Worm (Caenorhabditis elegans) whole organism, young adult: ENCODE results near the gene gtap-1.
A peak's percentile ranks its signal among the peaks of the same experiment; 100 is the strongest.

Experiments used
- B0019.2 ChIP-seq: fragments of 200-800 bp; sonication (Bioruptor generic); conservative IDR thresholded peaks from 2 replicates; pipeline ENCODE4 v1.3.6; 2022; ENCODE audit warnings: missing genetic modification reagents, missing genetic modification characterization, missing compliant biosample characterization
- B0035.1 ChIP-seq: sonication (generic microtip); optimal IDR thresholded peaks from 2 replicates; lab custom pipeline; 2016; ENCODE audit warnings: missing genetic modification characterization, mild to moderate bottlenecking, missing compliant biosample characterization, missing genotype, missing genetic modification reagents
- F10E7.11 ChIP-seq: sonication (generic microtip); optimal IDR thresholded peaks from 2 replicates; lab custom pipeline; 2017; ENCODE audit warnings: mild to moderate bottlenecking, missing genetic modification characterization, moderate library complexity, missing compliant biosample characterization
- F22D6.2 ChIP-seq: sonication (generic microtip); optimal IDR thresholded peaks from 2 replicates; lab custom pipeline; 2016; ENCODE audit warnings: mild to moderate bottlenecking, missing genetic modification characterization, missing compliant biosample characterization
- F52B5.7 ChIP-seq: sonication (generic microtip); optimal IDR thresholded peaks from 2 replicates; lab custom pipeline; 2016; ENCODE audit warnings: mild to moderate bottlenecking, missing genetic modification characterization, missing compliant biosample characterization
- F57A8.1 ChIP-seq: fragments of 200-800 bp; sonication (Bioruptor generic); optimal IDR thresholded peaks from 2 replicates; lab custom pipeline; 2018; ENCODE audit warnings: mild to moderate bottlenecking, missing genetic modification characterization, moderate library complexity, missing compliant biosample characterization
- T07F8.4 ChIP-seq: sonication (generic microtip); optimal IDR thresholded peaks from 2 replicates; lab custom pipeline; 2016; ENCODE audit warnings: mild to moderate bottlenecking, missing genetic modification characterization, moderate library complexity, missing compliant biosample characterization
- Y53F4B.3 ChIP-seq: fragments of 200-800 bp; sonication (Bioruptor generic); IDR thresholded peaks from 2 replicates; pipeline ENCODE4 v1.3.6; 2022; ENCODE audit warnings: missing genetic modification reagents, missing genetic modification characterization, missing compliant biosample characterization
- Y56A3A.18 ChIP-seq: fragments of 200-800 bp; sonication (Bioruptor generic); IDR thresholded peaks from 2 replicates; pipeline ENCODE4 v1.3.6; 2022; ENCODE audit warnings: missing genetic modification reagents, missing genetic modification characterization, missing compliant biosample characterization
- Y67H2A.10 ChIP-seq: fragments of 200-800 bp; sonication (Bioruptor generic); conservative IDR thresholded peaks from 2 replicates; pipeline ENCODE4 v1.3.6; 2022; ENCODE audit warnings: missing genetic modification reagents, missing genetic modification characterization, missing compliant biosample characterization
- Y79H2A.3 ChIP-seq: fragments of 200-800 bp; sonication (Bioruptor generic); conservative IDR thresholded peaks from 2 replicates; pipeline ENCODE4 v1.3.6; 2022; ENCODE audit warnings: missing genetic modification reagents, missing genetic modification characterization, missing compliant biosample characterization
- ZK185.1 ChIP-seq: sonication (generic microtip); optimal IDR thresholded peaks from 2 replicates; lab custom pipeline; 2016; ENCODE audit warnings: mild to moderate bottlenecking, missing genetic modification characterization, missing compliant biosample characterization; ENCODE audit not compliant: poor library complexity, severe bottlenecking
- aptf-2 ChIP-seq: fragments of 200-800 bp; sonication (Bioruptor generic); conservative IDR thresholded peaks from 2 replicates; pipeline ENCODE4 v1.3.6; 2022; ENCODE audit warnings: missing genetic modification reagents, missing genetic modification characterization, missing compliant biosample characterization
- aptf-3 ChIP-seq: fragments of 200-800 bp; sonication (Bioruptor generic); IDR thresholded peaks from 2 replicates; pipeline ENCODE4 v1.3.6; 2022; ENCODE audit warnings: missing genetic modification characterization, missing compliant biosample characterization
- attf-5 ChIP-seq: fragments of 200-800 bp; sonication (Bioruptor generic); optimal IDR thresholded peaks from 2 replicates; lab custom pipeline; 2018; ENCODE audit warnings: mild to moderate bottlenecking, missing genetic modification characterization, missing compliant biosample characterization
- cebp-1 ChIP-seq, 2 experiments: fragments of 200-800 bp in 1 of 2; sonication (Bioruptor generic) in 1 of 2; sonication (generic microtip) in 1 of 2; IDR thresholded peaks in 1 of 2; optimal IDR thresholded peaks in 1 of 2; 2 replicates each; pipeline versions ENCODE4 v1.3.6 to Lab custom; 2017 to 2022; ENCODE audit warnings: missing compliant biosample characterization in 2 of 2, missing genetic modification characterization in 2 of 2, mild to moderate bottlenecking in 1 of 2, missing genetic modification reagents in 1 of 2, moderate library complexity in 1 of 2
- cebp-2 ChIP-seq: fragments of 200-800 bp; sonication (Bioruptor generic); IDR thresholded peaks from 2 replicates; pipeline ENCODE4 v1.3.6; 2022; ENCODE audit warnings: missing genetic modification characterization, missing compliant biosample characterization
- ceh-79 ChIP-seq: sonication (generic microtip); optimal IDR thresholded peaks from 2 replicates; lab custom pipeline; 2017; ENCODE audit warnings: mild to moderate bottlenecking, missing genetic modification characterization, missing compliant biosample characterization
- dpff-1 ChIP-seq: sonication (generic microtip); optimal IDR thresholded peaks from 2 replicates; lab custom pipeline; 2017; ENCODE audit warnings: mild to moderate bottlenecking, missing genetic modification characterization, missing compliant biosample characterization
- egl-44 ChIP-seq: fragments of 200-800 bp; sonication (Bioruptor generic); IDR thresholded peaks from 2 replicates; pipeline ENCODE4 v1.3.6; 2022; ENCODE audit warnings: missing genetic modification reagents, missing genetic modification characterization, missing compliant biosample characterization
- egrh-3 ChIP-seq: fragments of 200-800 bp; sonication (Bioruptor generic); IDR thresholded peaks from 2 replicates; pipeline ENCODE4 v1.3.6; 2022; ENCODE audit warnings: missing genetic modification reagents, missing genetic modification characterization, missing compliant biosample characterization
- ekl-4 ChIP-seq: fragments of 200-800 bp; sonication (Bioruptor generic); IDR thresholded peaks from 2 replicates; pipeline ENCODE4 v1.3.6; 2022; ENCODE audit warnings: missing genetic modification reagents, missing genetic modification characterization, missing compliant biosample characterization
- ets-4 ChIP-seq: fragments of 200-800 bp; sonication (Bioruptor generic); optimal IDR thresholded peaks from 2 replicates; lab custom pipeline; 2018; ENCODE audit warnings: mild to moderate bottlenecking, missing genetic modification characterization, missing compliant biosample characterization
- fkh-3 ChIP-seq: sonication (generic microtip); optimal IDR thresholded peaks from 2 replicates; lab custom pipeline; 2016; ENCODE audit warnings: mild to moderate bottlenecking, missing genetic modification characterization, missing compliant biosample characterization
- gei-17 ChIP-seq: fragments of 200-800 bp; sonication (Bioruptor generic); optimal IDR thresholded peaks from 2 replicates; lab custom pipeline; 2018; ENCODE audit warnings: mild to moderate bottlenecking, missing genetic modification characterization, missing compliant biosample characterization
- hlh-12 ChIP-seq: sonication (generic microtip); optimal IDR thresholded peaks from 2 replicates; lab custom pipeline; 2016; ENCODE audit warnings: missing genetic modification characterization, missing compliant biosample characterization
- hlh-26 ChIP-seq: fragments of 200-800 bp; sonication (Bioruptor generic); conservative IDR thresholded peaks from 2 replicates; pipeline ENCODE4 v1.3.6; 2022; ENCODE audit warnings: missing genetic modification reagents, missing genetic modification characterization, missing compliant biosample characterization
- hmg-20 ChIP-seq: fragments of 200-800 bp; sonication (Bioruptor generic); IDR thresholded peaks from 2 replicates; pipeline ENCODE4 v1.3.6; 2022; ENCODE audit warnings: missing genetic modification reagents, missing genetic modification characterization, missing compliant biosample characterization
- let-526 ChIP-seq: fragments of 200-800 bp; sonication (Bioruptor generic); IDR thresholded peaks from 2 replicates; pipeline ENCODE4 v1.3.6; 2022; ENCODE audit warnings: missing genetic modification reagents, missing genetic modification characterization, missing compliant biosample characterization
- lir-1 ChIP-seq: fragments of 200-800 bp; sonication (Bioruptor generic); conservative IDR thresholded peaks from 2 replicates; pipeline ENCODE4 v1.3.6; 2022; ENCODE audit warnings: missing genetic modification reagents, missing genetic modification characterization, missing compliant biosample characterization
- lsl-1 ChIP-seq: fragments of 200-800 bp; sonication (Bioruptor generic); optimal IDR thresholded peaks from 2 replicates; lab custom pipeline; 2018; ENCODE audit warnings: mild to moderate bottlenecking, missing genetic modification characterization, moderate library complexity, missing compliant biosample characterization
- mcd-1 ChIP-seq: fragments of 200-800 bp; sonication (Bioruptor generic); IDR thresholded peaks from 2 replicates; pipeline ENCODE4 v1.3.6; 2022; ENCODE audit warnings: missing genetic modification reagents, missing genetic modification characterization, missing compliant biosample characterization
- mel-28 ChIP-seq: sonication (generic microtip); optimal IDR thresholded peaks from 2 replicates; lab custom pipeline; 2016; ENCODE audit warnings: borderline replicate concordance, mild to moderate bottlenecking, missing genetic modification characterization, missing compliant biosample characterization
- mxl-1 ChIP-seq: sonication (generic microtip); optimal IDR thresholded peaks from 2 replicates; lab custom pipeline; 2016; ENCODE audit warnings: missing genetic modification characterization, missing compliant biosample characterization
- nfya-2 ChIP-seq: fragments of 200-800 bp; sonication (Bioruptor generic); IDR thresholded peaks from 2 replicates; pipeline ENCODE4 v1.3.6; 2022; ENCODE audit warnings: missing genetic modification reagents, missing genetic modification characterization, missing compliant biosample characterization
- nhr-179 ChIP-seq: sonication (generic microtip); optimal IDR thresholded peaks from 2 replicates; lab custom pipeline; 2016; ENCODE audit warnings: mild to moderate bottlenecking, missing genetic modification characterization, missing compliant biosample characterization
- pbrm-1 ChIP-seq: fragments of 200-800 bp; sonication (Bioruptor generic); IDR thresholded peaks from 2 replicates; pipeline ENCODE4 v1.3.6; 2022; ENCODE audit warnings: missing genetic modification reagents, missing genetic modification characterization, missing compliant biosample characterization
- sdz-38 ChIP-seq: sonication (generic microtip); optimal IDR thresholded peaks from 2 replicates; lab custom pipeline; 2016; ENCODE audit warnings: missing genotype, missing genetic modification characterization, missing compliant biosample characterization
- sea-2 ChIP-seq: fragments of 200-800 bp; sonication (Bioruptor generic); IDR thresholded peaks from 2 replicates; pipeline ENCODE4 v1.3.6; 2022; ENCODE audit warnings: missing genetic modification characterization, missing compliant biosample characterization
- snpc-3.4 ChIP-seq: sonication (generic microtip); optimal IDR thresholded peaks from 2 replicates; lab custom pipeline; 2017; ENCODE audit warnings: missing genetic modification characterization, mild to moderate bottlenecking, missing compliant biosample characterization, antibody characterized with exemption, moderate library complexity, missing genotype, missing genetic modification reagents
- snpc-4 ChIP-seq, 5 experiments: fragments of 150-350 bp in 1 of 5; sonication (generic microtip) in 4 of 5; optimal IDR thresholded peaks; 2 replicates each; lab custom pipeline; 2014 to 2018; ENCODE audit warnings: missing genetic modification characterization in 5 of 5, missing biosample characterization in 3 of 5, antibody characterized with exemption in 2 of 5, mild to moderate bottlenecking in 2 of 5, missing compliant biosample characterization in 2 of 5, missing genotype in 2 of 5, moderate library complexity in 2 of 5, missing genetic modification reagents in 1 of 5
- somi-1 ChIP-seq: fragments of 200-800 bp; sonication (Bioruptor generic); optimal IDR thresholded peaks from 2 replicates; lab custom pipeline; 2018; ENCODE audit warnings: mild to moderate bottlenecking, missing genetic modification characterization, missing compliant biosample characterization
- tbp1 ChIP-seq: fragments of 200-800 bp; sonication (Bioruptor generic); optimal IDR thresholded peaks from 2 replicates; lab custom pipeline; 2018; ENCODE audit warnings: mild to moderate bottlenecking, missing genetic modification characterization, missing compliant biosample characterization
- tlf-1 ChIP-seq: fragments of 200-800 bp; sonication (Bioruptor generic); optimal IDR thresholded peaks from 2 replicates; lab custom pipeline; 2018; ENCODE audit warnings: mild to moderate bottlenecking, missing genetic modification characterization, missing compliant biosample characterization
- unc-130 ChIP-seq: sonication (generic microtip); optimal IDR thresholded peaks from 2 replicates; lab custom pipeline; 2016; ENCODE audit warnings: missing genetic modification reagents, missing genetic modification characterization, missing compliant biosample characterization
- ztf-26 ChIP-seq: sonication (generic microtip); optimal IDR thresholded peaks from 2 replicates; lab custom pipeline; 2017; ENCODE audit warnings: missing genetic modification characterization, missing compliant biosample characterization
- ztf-6 ChIP-seq: fragments of 200-800 bp; sonication (Bioruptor generic); IDR thresholded peaks from 2 replicates; pipeline ENCODE4 v1.3.6; 2022; ENCODE audit warnings: missing genetic modification reagents, missing genetic modification characterization, missing compliant biosample characterization

gtap-1 gene

ce11 chrII:5844694-5845129 is 11.7 kb upstream of the gtap-1 start:
- peak; percentile 94 for TF ChIP-seq cebp-2 (GFP tag; lab: Robert Waterston, UW)
- TF ChIP-seq Y56A3A.18 (GFP tag; lab: Robert Waterston, UW) = peak; percentile 98
- peak; percentile 99 for TF ChIP-seq snpc-3.4 (tag; lab: Kevin White, UChicago)
- peak; percentile 97 for TF ChIP-seq let-526
- TF ChIP-seq ztf-26 (tag; lab: Kevin White, UChicago) = peak; percentile 98
- peak; percentile 95 for TF ChIP-seq ztf-6 (GFP tag; lab: Robert Waterston, UW)
- peak; percentile 95 for TF ChIP-seq gei-17 (GFP tag; lab: Kevin White, UChicago)
- TF ChIP-seq somi-1 (GFP tag; lab: Kevin White, UChicago) = peak; percentile 98
- peak; percentile 98 for TF ChIP-seq F52B5.7 (tag; lab: Kevin White, UChicago)
- TF ChIP-seq unc-130 (GFP tag; lab: Kevin White, UChicago) = peak; percentile 94
- peak; percentile 2 for TF ChIP-seq hlh-12 (tag; lab: Kevin White, UChicago)
- TF ChIP-seq nhr-179 (tag; lab: Kevin White, UChicago) = peak; percentile 78
- peak; percentile 91 for TF ChIP-seq cebp-1 (GFP tag; IDR thresholded peaks at IDR 0.05; lab: Robert Waterston, UW)
- TF ChIP-seq cebp-1 (tag; optimal IDR thresholded peaks at IDR 0.05; lab: Kevin White, UChicago) = peak; percentile 98
- peak; percentile 87 for TF ChIP-seq F57A8.1 (GFP tag; lab: Kevin White, UChicago)
- peak; percentile 94 for TF ChIP-seq ets-4
- no peak for TF ChIP-seq hlh-26
- peak; percentile 88 for TF ChIP-seq F10E7.11 (tag; lab: Kevin White, UChicago)
- TF ChIP-seq pbrm-1 = peak; percentile 100
- TF ChIP-seq tlf-1 (GFP tag; lab: Kevin White, UChicago) = peak; percentile 99
- TF ChIP-seq ceh-79 = peak; percentile 97
- TF ChIP-seq egrh-3 = peak; percentile 84
- peak; percentile 73; the same call in 1 of the 2 replicates for TF ChIP-seq aptf-2
- TF ChIP-seq snpc-4 (GFP tag; optimal IDR thresholded peaks at IDR 0.05; lab: Kevin White, UChicago) = peak; percentile 100
- peak; percentile 100 for TF ChIP-seq snpc-4 (tag; optimal IDR thresholded peaks at IDR 0.05; lab: Kevin White, UChicago)
- TF ChIP-seq mxl-1 (tag; lab: Kevin White, UChicago) = peak; percentile 87
- peak; percentile 87 for TF ChIP-seq mel-28 (tag; lab: Kevin White, UChicago)
- TF ChIP-seq lsl-1 (GFP tag; lab: Kevin White, UChicago) = peak; percentile 84
- peak; percentile 95 for TF ChIP-seq egl-44 (GFP tag; lab: Robert Waterston, UW)
- TF ChIP-seq sdz-38 = peak; percentile 59
- peak; percentile 82 for TF ChIP-seq B0019.2 (GFP tag; lab: Robert Waterston, UW)
- TF ChIP-seq sea-2 (GFP tag; lab: Robert Waterston, UW) = peak; percentile 93
- TF ChIP-seq attf-5 (GFP tag; lab: Kevin White, UChicago) = peak; percentile 95
- peak; percentile 94 for TF ChIP-seq lir-1 (GFP tag; lab: Robert Waterston, UW)
- peak; percentile 90 for TF ChIP-seq Y67H2A.10 (GFP tag; lab: Robert Waterston, UW)
- TF ChIP-seq ekl-4 (GFP tag; lab: Robert Waterston, UW) = peak; percentile 99
- peak; percentile 81 for TF ChIP-seq Y53F4B.3 (GFP tag; lab: Robert Waterston, UW)
- peak; percentile 76; the same call in 1 of the 2 replicates for TF ChIP-seq nfya-2 (GFP tag; lab: Robert Waterston, UW)
- TF ChIP-seq aptf-3 = peak; percentile 81
- peak; percentile 86 for TF ChIP-seq fkh-3 (tag; lab: Kevin White, UChicago)
- peak; percentile 97 for TF ChIP-seq hmg-20
- peak; percentile 84 for TF ChIP-seq tbp1
- peak; percentile 95 for TF ChIP-seq F22D6.2 (tag; lab: Kevin White, UChicago)
- TF ChIP-seq Y79H2A.3 (GFP tag; lab: Robert Waterston, UW) = peak; percentile 94
- TF ChIP-seq mcd-1 (GFP tag; lab: Robert Waterston, UW) = peak; percentile 98
- peak; percentile 81 for TF ChIP-seq dpff-1 (tag; lab: Kevin White, UChicago)
- peak; percentile 98 for TF ChIP-seq ZK185.1 (tag; lab: Kevin White, UChicago)
- peak; percentile 94 for TF ChIP-seq T07F8.4
- TF ChIP-seq B0035.1 = peak; percentile 97
